Worm (Caenorhabditis elegans) whole organism, mixed stage, embryonic: Measurements from ENCODE around the gene srb-13.

ENCODE experiments used
- drap-1 ChIP-seq: fragments of 200-800 bp; sonication (Bioruptor generic); optimal IDR thresholded peaks from 3 replicates; lab custom pipeline; 2018; ENCODE audit warnings: mild to moderate bottlenecking, missing genetic modification characterization, missing compliant biosample characterization
- nhr-237 ChIP-seq: fragments of 150-350 bp; optimal IDR thresholded peaks from 2 replicates; lab custom pipeline; 2014; ENCODE audit warnings: missing biosample characterization, missing genetic modification characterization
- unc-62 ChIP-seq: fragments of 150-350 bp; optimal IDR thresholded peaks from 2 replicates; lab custom pipeline; 2014; ENCODE audit warnings: missing biosample characterization, missing genetic modification reagents, missing genetic modification characterization

DNA sequence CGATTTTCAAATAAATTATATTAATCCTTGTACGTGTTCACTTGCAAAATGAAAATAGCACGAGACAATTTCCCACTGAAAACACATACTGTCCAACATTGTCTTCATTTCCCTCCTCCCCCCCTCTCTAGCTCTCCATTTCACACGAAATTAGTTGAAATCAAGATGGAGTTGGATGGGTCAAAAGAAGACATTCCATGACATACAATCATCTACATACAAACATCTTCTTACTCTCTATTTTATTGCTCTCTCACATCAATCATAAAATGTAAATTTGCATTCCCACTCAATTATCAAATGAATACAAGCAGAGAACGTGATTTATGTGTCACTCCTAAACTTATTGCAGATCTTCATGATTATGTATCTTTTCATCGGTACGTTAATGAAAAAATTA lies 41.7 kb downstream of the srb-13 start, which contains the start of gene srsy-1:
- TF ChIP-seq drap-1 (GFP tag; lab: Kevin White, UChicago) (no peak), unc-62 (GFP tag; lab: Kevin White, UChicago) (no peak), nhr-237 (tag; lab: Kevin White, UChicago) (no peak)
